Fruit fly (Drosophila melanogaster) whole organism, embryonic: ENCODE measurements around the gene CG9986.
A peak's percentile ranks its signal among the peaks of the same experiment; 100 is the strongest.

Experiments
- B-H1 ChIP-seq: fragments of 200-800 bp; sonication (Bioruptor generic); IDR thresholded peaks from 3 replicates; pipeline ENCODE4 v1.3.6; 2022; ENCODE audit warnings: missing biosample characterization, missing genetic modification characterization
- CG10431 ChIP-seq: fragments of 200-800 bp; sonication (Bioruptor generic); optimal IDR thresholded peaks from 3 replicates; lab custom pipeline; 2018; ENCODE audit warnings: missing biosample characterization, mild to moderate bottlenecking, missing genetic modification characterization
- CG11696 ChIP-seq: fragments of 200-800 bp; sonication (Bioruptor generic); IDR thresholded peaks from 2 replicates; pipeline ENCODE4 v1.3.6; 2022; ENCODE audit warnings: missing biosample characterization, missing genetic modification characterization
- CG1647 ChIP-seq: fragments of 200-800 bp; sonication (Bioruptor generic); optimal IDR thresholded peaks from 3 replicates; lab custom pipeline; 2016; ENCODE audit warnings: missing biosample characterization, missing genetic modification characterization
- CG18011 ChIP-seq: fragments of 200-800 bp; sonication (Bioruptor generic); optimal IDR thresholded peaks from 2 replicates; lab custom pipeline; 2017; ENCODE audit warnings: missing biosample characterization, missing genetic modification characterization, mild to moderate bottlenecking, moderate library complexity, missing genotype
- CG2199 ChIP-seq: fragments of 200-800 bp; sonication (Bioruptor generic); IDR thresholded peaks from 3 replicates; pipeline ENCODE4 v1.3.6; 2022; ENCODE audit warnings: missing biosample characterization, missing genetic modification characterization
- CG3838 ChIP-seq: fragments of 200-800 bp; sonication (Bioruptor generic); optimal IDR thresholded peaks from 3 replicates; lab custom pipeline; 2016; ENCODE audit warnings: missing biosample characterization, missing genetic modification characterization
- CG6765 ChIP-seq: fragments of 200-800 bp; sonication (Bioruptor generic); optimal IDR thresholded peaks from 3 replicates; lab custom pipeline; 2017; ENCODE audit warnings: missing biosample characterization, mild to moderate bottlenecking, missing genetic modification characterization
- CG6854 ChIP-seq: fragments of 200-800 bp; sonication (Bioruptor generic); optimal IDR thresholded peaks from 3 replicates; lab custom pipeline; 2017; ENCODE audit warnings: missing biosample characterization, mild to moderate bottlenecking, missing genetic modification characterization
- CG7271 ChIP-seq: fragments of 200-800 bp; sonication (Bioruptor generic); optimal IDR thresholded peaks from 2 replicates; lab custom pipeline; 2018; ENCODE audit warnings: missing biosample characterization, mild to moderate bottlenecking, missing genetic modification characterization, moderate library complexity
- CG7745 ChIP-seq: fragments of 200-800 bp; sonication (Bioruptor generic); optimal IDR thresholded peaks from 2 replicates; lab custom pipeline; 2018; ENCODE audit warnings: missing biosample characterization, mild to moderate bottlenecking, missing genetic modification characterization, moderate library complexity
- Dip3 ChIP-seq: fragments of 200-800 bp; sonication (Bioruptor generic); optimal IDR thresholded peaks from 3 replicates; lab custom pipeline; 2016; ENCODE audit warnings: missing biosample characterization, missing genetic modification characterization
- Doc3 ChIP-seq: fragments of 200-800 bp; sonication (Bioruptor generic); IDR thresholded peaks from 3 replicates; pipeline ENCODE4 v1.3.6; 2022; ENCODE audit warnings: missing biosample characterization, missing genetic modification characterization; ENCODE audit not compliant: partially characterized antibody
- Dref ChIP-seq: fragments of 200-800 bp; sonication (Bioruptor generic); IDR thresholded peaks from 2 replicates; pipeline ENCODE4 v1.3.6; 2022; ENCODE audit warnings: missing biosample characterization, missing genetic modification characterization
- E2f2 ChIP-seq: fragments of 200-800 bp; sonication (Bioruptor generic); IDR thresholded peaks from 2 replicates; pipeline ENCODE4 v1.3.6; 2022; ENCODE audit warnings: missing biosample characterization, missing genetic modification characterization
- Eip74EF ChIP-seq, 2 experiments: fragments of 200-800 bp in 1 of 2; fragments of >200 bp in 1 of 2; sonication (Bioruptor generic) in 1 of 2; optimal IDR thresholded peaks; 2 replicates each; lab custom pipeline; 2017 to 2019; ENCODE audit warnings: missing biosample characterization in 2 of 2, missing genetic modification characterization in 2 of 2, mild to moderate bottlenecking in 1 of 2, moderate library complexity in 1 of 2
- Fer1 ChIP-seq: fragments of 200-800 bp; sonication (Bioruptor generic); optimal IDR thresholded peaks from 2 replicates; lab custom pipeline; 2017; ENCODE audit warnings: missing biosample characterization, mild to moderate bottlenecking, missing genetic modification characterization
- GATAe ChIP-seq: fragments of 200-800 bp; sonication (Bioruptor generic); conservative IDR thresholded peaks from 2 replicates; pipeline ENCODE4 v1.3.6; 2022; ENCODE audit warnings: missing biosample characterization, missing genetic modification characterization
- HLH4C ChIP-seq: fragments of 200-800 bp; sonication (Bioruptor generic); IDR thresholded peaks from 3 replicates; pipeline ENCODE4 v1.3.6; 2022; ENCODE audit warnings: missing biosample characterization, missing genetic modification characterization; ENCODE audit not compliant: partially characterized antibody
- Lpt ChIP-seq: fragments of >200 bp; optimal IDR thresholded peaks from 2 replicates; lab custom pipeline; 2018; ENCODE audit warnings: missing biosample characterization, missing genetic modification characterization
- Max ChIP-seq: fragments of 200-800 bp; sonication (Bioruptor generic); optimal IDR thresholded peaks from 2 replicates; lab custom pipeline; 2016; ENCODE audit warnings: missing biosample characterization, mild to moderate bottlenecking, missing genetic modification characterization
- Med ChIP-seq: fragments of 200-800 bp; sonication (Bioruptor generic); peaks from one replicate; lab custom pipeline; 2016; ENCODE audit warnings: missing biosample characterization, missing genetic modification characterization, mild to moderate bottlenecking, inconsistent platforms, moderate library complexity
- Mrtf ChIP-seq: fragments of 200-800 bp; sonication (Bioruptor generic); IDR thresholded peaks from 3 replicates; pipeline ENCODE4 v1.3.6; 2022; ENCODE audit warnings: missing biosample characterization, missing genetic modification characterization
- NC2β ChIP-seq: fragments of 200-800 bp; sonication (Bioruptor generic); optimal IDR thresholded peaks from 2 replicates; lab custom pipeline; 2016; ENCODE audit warnings: missing biosample characterization, missing genetic modification characterization
- Poxn ChIP-seq: fragments of 200-800 bp; sonication (Bioruptor generic); IDR thresholded peaks from 2 replicates; pipeline ENCODE4 v1.3.6; 2022; ENCODE audit warnings: missing biosample characterization, missing genetic modification characterization
- Rfx ChIP-seq: fragments of 200-800 bp; sonication (Bioruptor generic); IDR thresholded peaks from 2 replicates; pipeline ENCODE4 v1.3.6; 2022; ENCODE audit warnings: missing biosample characterization, missing genetic modification characterization
- Tbp ChIP-seq: fragments of >200 bp; optimal IDR thresholded peaks from 2 replicates; lab custom pipeline; 2018; ENCODE audit warnings: missing biosample characterization, missing genetic modification characterization
- Trl ChIP-seq, 3 experiments: fragments of >200 bp in 2 of 3; fragments of 200-800 bp in 1 of 3; sonication (Bioruptor generic) in 1 of 3; optimal IDR thresholded peaks; 2 replicates in 1 of 3; 3 replicates in 2 of 3; lab custom pipeline; 2016 to 2017; ENCODE audit warnings: missing biosample characterization in 1 of 3, missing genetic modification characterization in 1 of 3
- ato ChIP-seq: fragments of 200-800 bp; sonication (Bioruptor generic); IDR thresholded peaks from 2 replicates; pipeline ENCODE4 v1.3.6; 2022; ENCODE audit warnings: missing biosample characterization, missing genetic modification characterization; ENCODE audit not compliant: partially characterized antibody
- bsh ChIP-seq, 2 experiments: fragments of 200-800 bp; sonication (Bioruptor generic); optimal IDR thresholded peaks; 2 replicates each; lab custom pipeline; 2017 to 2018; ENCODE audit warnings: mild to moderate bottlenecking in 2 of 2, missing biosample characterization in 2 of 2, missing genetic modification characterization in 2 of 2, moderate library complexity in 1 of 2
- btn ChIP-seq: fragments of 200-800 bp; sonication (Bioruptor generic); optimal IDR thresholded peaks from 2 replicates; lab custom pipeline; 2016; ENCODE audit warnings: missing biosample characterization, missing genetic modification characterization
- cato ChIP-seq: fragments of 200-800 bp; sonication (Bioruptor generic); optimal IDR thresholded peaks from 2 replicates; lab custom pipeline; 2016; ENCODE audit warnings: missing biosample characterization, missing genetic modification characterization, borderline replicate concordance
- caup ChIP-seq: fragments of 200-800 bp; sonication (Bioruptor generic); optimal IDR thresholded peaks from 3 replicates; lab custom pipeline; 2017; ENCODE audit warnings: missing biosample characterization, mild to moderate bottlenecking, missing genetic modification characterization, moderate library complexity; ENCODE audit not compliant: severe bottlenecking
- croc ChIP-seq: fragments of 200-800 bp; sonication (Bioruptor generic); conservative IDR thresholded peaks from 3 replicates; pipeline ENCODE4 v1.3.6; 2022; ENCODE audit warnings: missing biosample characterization, missing genetic modification characterization
- dati ChIP-seq: fragments of 200-800 bp; sonication (Bioruptor generic); IDR thresholded peaks from 2 replicates; pipeline ENCODE4 v1.3.6; 2022; ENCODE audit warnings: missing biosample characterization, missing genetic modification characterization
- eve ChIP-seq, 2 experiments: fragments of >200 bp; optimal IDR thresholded peaks; 2 replicates each; lab custom pipeline; 2017; ENCODE audit warnings: missing biosample characterization in 2 of 2, missing genetic modification characterization in 2 of 2
- h ChIP-seq: fragments of >200 bp; optimal IDR thresholded peaks from 2 replicates; lab custom pipeline; 2017
- lilli ChIP-seq: fragments of 200-800 bp; sonication (Bioruptor generic); optimal IDR thresholded peaks from 3 replicates; lab custom pipeline; 2016; ENCODE audit warnings: missing biosample characterization, missing genetic modification characterization
- lola ChIP-seq, 3 experiments: fragments of >200 bp in 2 of 3; fragments of 200-800 bp in 1 of 3; sonication (Bioruptor generic) in 1 of 3; optimal IDR thresholded peaks; 2 replicates each; lab custom pipeline; 2017 to 2019; ENCODE audit warnings: missing biosample characterization in 3 of 3, missing genetic modification characterization in 3 of 3, mild to moderate bottlenecking in 1 of 3, moderate library complexity in 1 of 3
- phol ChIP-seq: fragments of 200-800 bp; sonication (Bioruptor generic); optimal IDR thresholded peaks from 3 replicates; lab custom pipeline; 2018; ENCODE audit warnings: missing biosample characterization, mild to moderate bottlenecking, missing genetic modification characterization, moderate library complexity
- pnt ChIP-seq: fragments of 200-800 bp; sonication (Bioruptor generic); optimal IDR thresholded peaks from 3 replicates; lab custom pipeline; 2016; ENCODE audit warnings: missing biosample characterization, missing genetic modification characterization
- ro ChIP-seq: fragments of 200-800 bp; sonication (Bioruptor generic); IDR thresholded peaks from 2 replicates; pipeline ENCODE4 v1.3.6; 2022; ENCODE audit warnings: missing biosample characterization, missing genetic modification characterization
- run ChIP-seq: fragments of 200-800 bp; sonication (Bioruptor generic); optimal IDR thresholded peaks from 3 replicates; lab custom pipeline; 2018; ENCODE audit warnings: missing biosample characterization, mild to moderate bottlenecking, missing genetic modification characterization
- tap ChIP-seq: fragments of 200-800 bp; optimal IDR thresholded peaks from 3 replicates; lab custom pipeline; 2019; ENCODE audit warnings: missing biosample characterization, mild to moderate bottlenecking, missing genetic modification characterization, moderate library complexity
- tin ChIP-seq: fragments of 200-800 bp; sonication (Bioruptor generic); optimal IDR thresholded peaks from 3 replicates; lab custom pipeline; 2016; ENCODE audit warnings: missing biosample characterization, missing genetic modification characterization
- tio ChIP-seq: fragments of 200-800 bp; sonication (Bioruptor generic); optimal IDR thresholded peaks from 2 replicates; lab custom pipeline; 2017; ENCODE audit warnings: missing biosample characterization, missing genetic modification characterization, inconsistent platforms
- trem ChIP-seq: fragments of 200-800 bp; optimal IDR thresholded peaks from 3 replicates; lab custom pipeline; 2019; ENCODE audit warnings: missing biosample characterization, mild to moderate bottlenecking, missing genetic modification characterization, moderate library complexity
- twi ChIP-seq: fragments of 200-800 bp; optimal IDR thresholded peaks from 2 replicates; lab custom pipeline; 2019; ENCODE audit warnings: missing biosample characterization, mild to moderate bottlenecking, missing genetic modification characterization, moderate library complexity
- wek ChIP-seq: fragments of 200-800 bp; sonication (Bioruptor generic); optimal IDR thresholded peaks from 3 replicates; lab custom pipeline; 2018; ENCODE audit warnings: missing biosample characterization, mild to moderate bottlenecking, missing genetic modification characterization, moderate library complexity
- yki ChIP-seq: fragments of >200 bp; optimal IDR thresholded peaks from 3 replicates; lab custom pipeline; 2018
- zen ChIP-seq: fragments of 200-800 bp; sonication (Bioruptor generic); optimal IDR thresholded peaks from 3 replicates; lab custom pipeline; 2018; ENCODE audit warnings: missing biosample characterization, mild to moderate bottlenecking, missing genetic modification characterization, moderate library complexity

The CG9986 gene

dm6 chr3R:28590462-28590861 is 15.4 kb upstream of the CG9986 start (continued):
- TF ChIP-seq Eip74EF (GFP tag; optimal IDR thresholded peaks at IDR 0.05; lab: Kevin White, UChicago), result peak in 1 of 2 experiments; percentile 31
- no peak for TF ChIP-seq NC2β (GFP tag; lab: Kevin White, UChicago)
- TF ChIP-seq tio, result no peak
- TF ChIP-seq Dref (GFP tag; lab: Robert Waterston, UW), result no peak
- no peak for TF ChIP-seq ato
- peak; percentile 4 for TF ChIP-seq CG18011
- peak; percentile 67; the same call in 1 of the 3 replicates for TF ChIP-seq CG2199
- TF ChIP-seq wek (GFP tag; lab: Kevin White, UChicago), result peak; percentile 78
- TF ChIP-seq CG1647 (GFP tag; lab: Kevin White, UChicago), result no peak
- TF ChIP-seq Rfx (GFP tag; lab: Robert Waterston, UW), result no peak; the same call in 1 of the 2 replicates
- TF ChIP-seq Max (GFP tag; lab: Kevin White, UChicago), result no peak
- no peak for TF ChIP-seq h
- TF ChIP-seq ro (GFP tag; lab: Robert Waterston, UW), result no peak
- TF ChIP-seq tin, result no peak
- TF ChIP-seq Tbp (GFP tag; lab: Kevin White, UChicago), result no peak
- no peak for TF ChIP-seq yki
- no peak for TF ChIP-seq zen (tag; lab: Kevin White, UChicago)
- TF ChIP-seq Med (GFP tag; lab: Kevin White, UChicago), result peak; percentile 76
- no peak for TF ChIP-seq cato
- TF ChIP-seq phol (tag; lab: Kevin White, UChicago), result no peak
- no peak for TF ChIP-seq CG11696 (GFP tag; lab: Robert Waterston, UW)
- TF ChIP-seq pnt (GFP tag; lab: Kevin White, UChicago), result no peak
- TF ChIP-seq btn (GFP tag; lab: Kevin White, UChicago), result no peak
- 0 out of 2 replicates have a peak, but pooled peaks have one; percentile 40 for TF ChIP-seq GATAe (GFP tag; lab: Robert Waterston, UW)
- no peak for TF ChIP-seq Trl (optimal IDR thresholded peaks at IDR 0.05; lab: Kevin White, UChicago)
- peak; percentile 17 for TF ChIP-seq Trl (GFP tag; optimal IDR thresholded peaks at IDR 0.05; lab: Kevin White, UChicago)
- peak; percentile 22 for TF ChIP-seq twi (tag; lab: Kevin White, UChicago)
- peak; percentile 26 for TF ChIP-seq trem (tag; lab: Kevin White, UChicago)
- no peak for TF ChIP-seq Lpt (GFP tag; lab: Kevin White, UChicago)
- no peak for TF ChIP-seq Poxn (GFP tag; lab: Robert Waterston, UW)
- TF ChIP-seq Dip3 (GFP tag; lab: Kevin White, UChicago), result no peak
- TF ChIP-seq caup, result peak; percentile 6
- TF ChIP-seq run (tag; lab: Kevin White, UChicago), result no peak
- TF ChIP-seq lola (GFP tag; optimal IDR thresholded peaks at IDR 0.05; lab: Kevin White, UChicago), result peak in 1 of 3 experiments; percentile 29
- TF ChIP-seq CG7271, result peak; percentile 41
- no peak for TF ChIP-seq CG6765 (GFP tag; lab: Kevin White, UChicago)
- TF ChIP-seq lilli (GFP tag; lab: Kevin White, UChicago), result no peak
- TF ChIP-seq croc (GFP tag; lab: Robert Waterston, UW), result no peak; the same call in 2 of the 3 replicates
- TF ChIP-seq Mrtf, result no peak
- TF ChIP-seq HLH4C (GFP tag; lab: Robert Waterston, UW), result no peak
- peak; percentile 55 for TF ChIP-seq CG7745
- peak; percentile 7 for TF ChIP-seq CG6854 (GFP tag; lab: Kevin White, UChicago)
- peak; percentile 4 for TF ChIP-seq Fer1 (GFP tag; lab: Kevin White, UChicago)
- TF ChIP-seq eve (GFP tag; optimal IDR thresholded peaks at IDR 0.05; lab: Kevin White, UChicago), result no peak
- TF ChIP-seq bsh (GFP tag; optimal IDR thresholded peaks at IDR 0.05; lab: Kevin White, UChicago), result peak in 1 of 2 experiments; percentile 59
- TF ChIP-seq tap (tag; lab: Kevin White, UChicago), result no peak
- TF ChIP-seq Doc3 (GFP tag; lab: Robert Waterston, UW), result no peak
- peak; percentile 42 for TF ChIP-seq CG10431 (GFP tag; lab: Kevin White, UChicago)
- peak; percentile 19; the same call in 1 of the 3 replicates for TF ChIP-seq B-H1
- no peak for TF ChIP-seq E2f2 (GFP tag; lab: Robert Waterston, UW)
- TF ChIP-seq CG3838 (GFP tag; lab: Kevin White, UChicago), result no peak
- no peak for TF ChIP-seq dati
